Fruit fly (Drosophila melanogaster) whole organism, prepupa: ENCODE data around the gene CG43915.

Experiments used
- CG7368 ChIP-seq: fragments of 200-800 bp; sonication (Bioruptor generic); optimal IDR thresholded peaks from 3 replicates; lab custom pipeline; 2016; ENCODE audit warnings: missing biosample characterization, missing genetic modification characterization
- Sox102F ChIP-seq: fragments of 200-800 bp; sonication (Bioruptor generic); optimal IDR thresholded peaks from 2 replicates; lab custom pipeline; 2016; ENCODE audit warnings: missing biosample characterization, mild to moderate bottlenecking, missing genetic modification characterization
- Sox15 ChIP-seq: fragments of 200-800 bp; sonication (Bioruptor generic); optimal IDR thresholded peaks from 3 replicates; lab custom pipeline; 2016; ENCODE audit warnings: missing biosample characterization, missing genetic modification characterization
- fd85E ChIP-seq: fragments of 200-800 bp; sonication (Bioruptor generic); optimal IDR thresholded peaks from 3 replicates; lab custom pipeline; 2016; ENCODE audit warnings: missing biosample characterization, missing genetic modification characterization
- pdm3 ChIP-seq: fragments of 200-800 bp; sonication (Bioruptor generic); optimal IDR thresholded peaks from 3 replicates; lab custom pipeline; 2016; ENCODE audit warnings: missing biosample characterization, missing genetic modification characterization

- no peak for TF ChIP-seq CG7368 (GFP tag; lab: Kevin White, UChicago)
- no peak for TF ChIP-seq pdm3
- no peak for TF ChIP-seq Sox15 (GFP tag; lab: Kevin White, UChicago)
- no peak for TF ChIP-seq fd85E (GFP tag; lab: Kevin White, UChicago)
- TF ChIP-seq Sox102F (GFP tag; lab: Kevin White, UChicago), result no peak
Measured at dm6 chr3L:3923631-3924274, 48.9 kb upstream of the CG43915 start.
